Worm (Caenorhabditis elegans) whole organism, early embryonic: Measurements from ENCODE around the gene srpa-68.

Experiments
- B0310.2 ChIP-seq: sonication (generic microtip); optimal IDR thresholded peaks from 2 replicates; lab custom pipeline; 2016; ENCODE audit warnings: mild to moderate bottlenecking, missing genetic modification characterization, missing compliant biosample characterization
- F13C5.2 ChIP-seq: sonication (generic microtip); optimal IDR thresholded peaks from 2 replicates; lab custom pipeline; 2017; ENCODE audit warnings: mild to moderate bottlenecking, missing genetic modification characterization, inconsistent platforms, missing compliant biosample characterization
- aly-1 ChIP-seq: sonication (generic microtip); optimal IDR thresholded peaks from 2 replicates; lab custom pipeline; 2016; ENCODE audit warnings: missing genetic modification characterization, missing compliant biosample characterization
- ama-1 ChIP-seq: fragments of 150-350 bp; optimal IDR thresholded peaks from 2 replicates; lab custom pipeline; 2014
- ceh-13 ChIP-seq: fragments of 200-800 bp; sonication (Bioruptor generic); optimal IDR thresholded peaks from 2 replicates; lab custom pipeline; 2018; ENCODE audit warnings: mild to moderate bottlenecking, missing genetic modification characterization, missing compliant biosample characterization
- ceh-36 ChIP-seq: sonication (generic microtip); optimal IDR thresholded peaks from 2 replicates; lab custom pipeline; 2016; ENCODE audit warnings: missing genetic modification characterization, inconsistent platforms, missing compliant biosample characterization
- ets-7 ChIP-seq: sonication (generic microtip); optimal IDR thresholded peaks from 2 replicates; lab custom pipeline; 2016; ENCODE audit warnings: missing genotype, missing genetic modification characterization, missing compliant biosample characterization
- flt-1 ChIP-seq: fragments of 200-800 bp; sonication (Bioruptor generic); IDR thresholded peaks from 2 replicates; pipeline ENCODE4 v1.3.6; 2022; ENCODE audit warnings: missing genetic modification characterization, missing compliant biosample characterization
- hmbx-1 ChIP-seq: sonication (generic microtip); optimal IDR thresholded peaks from 2 replicates; lab custom pipeline; 2016; ENCODE audit warnings: mild to moderate bottlenecking, missing genetic modification characterization, missing compliant biosample characterization
- hmg-4 ChIP-seq: fragments of 200-800 bp; sonication (Bioruptor generic); optimal IDR thresholded peaks from 2 replicates; lab custom pipeline; 2018; ENCODE audit warnings: mild to moderate bottlenecking, missing genetic modification characterization, missing compliant biosample characterization
- hnd-1 ChIP-seq: sonication (generic microtip); optimal IDR thresholded peaks from 2 replicates; lab custom pipeline; 2016; ENCODE audit warnings: missing genetic modification characterization, missing compliant biosample characterization
- pes-1 ChIP-seq: fragments of 200-800 bp; sonication (Bioruptor generic); IDR thresholded peaks from 2 replicates; pipeline ENCODE4 v1.3.6; 2022; ENCODE audit warnings: missing genetic modification reagents, missing genetic modification characterization, missing compliant biosample characterization
- scrt-1 ChIP-seq: fragments of 200-800 bp; sonication (Bioruptor generic); IDR thresholded peaks from 2 replicates; pipeline ENCODE4 v1.3.6; 2022; ENCODE audit warnings: missing genetic modification characterization, missing compliant biosample characterization
- sea-1 ChIP-seq: fragments of 200-800 bp; sonication (Bioruptor generic); conservative IDR thresholded peaks from 2 replicates; pipeline ENCODE4 v1.3.6; 2022; ENCODE audit warnings: missing genetic modification characterization, missing compliant biosample characterization
- tbx-11 ChIP-seq: fragments of 200-800 bp; sonication (Bioruptor generic); IDR thresholded peaks from 2 replicates; pipeline ENCODE4 v1.3.6; 2022; ENCODE audit warnings: missing genetic modification characterization, missing compliant biosample characterization
- tbx-37 ChIP-seq: fragments of 200-800 bp; sonication (Bioruptor generic); conservative IDR thresholded peaks from 2 replicates; pipeline ENCODE4 v1.3.6; 2022; ENCODE audit warnings: missing genetic modification reagents, missing genetic modification characterization, missing compliant biosample characterization
- tra-4 ChIP-seq: sonication (generic microtip); optimal IDR thresholded peaks from 2 replicates; lab custom pipeline; 2017; ENCODE audit warnings: missing genetic modification characterization, missing compliant biosample characterization

Gene srpa-68

ce11 chrV:12275714-12276113 is 15.7 kb downstream of the srpa-68 start:
- TF ChIP-seq tra-4 (tag; lab: Kevin White, UChicago), result no peak
- no peak for TF ChIP-seq scrt-1
- no peak for TF ChIP-seq tbx-11 (GFP tag; lab: Robert Waterston, UW)
- no peak for TF ChIP-seq aly-1 (tag; lab: Kevin White, UChicago)
- no peak for TF ChIP-seq ceh-13 (GFP tag; lab: Kevin White, UChicago)
- TF ChIP-seq ets-7 (tag; lab: Kevin White, UChicago), result no peak
- TF ChIP-seq ceh-36 (tag; lab: Kevin White, UChicago), result no peak
- TF ChIP-seq flt-1, result no peak
- no peak for TF ChIP-seq hmbx-1 (tag; lab: Kevin White, UChicago)
- TF ChIP-seq B0310.2, result no peak

- no peak for TF ChIP-seq ceh-36 (tag; lab: Kevin White, UChicago)
- TF ChIP-seq ceh-13 (GFP tag; lab: Kevin White, UChicago), result no peak
- no peak for TF ChIP-seq ets-7 (tag; lab: Kevin White, UChicago)
- no peak for TF ChIP-seq tbx-37
- TF ChIP-seq scrt-1, result no peak
- TF ChIP-seq B0310.2, result no peak
- no peak for TF ChIP-seq hnd-1 (tag; lab: Kevin White, UChicago)
- no peak for TF ChIP-seq F13C5.2 (tag; lab: Kevin White, UChicago)
- TF ChIP-seq hmbx-1 (tag; lab: Kevin White, UChicago), result no peak
- no peak for TF ChIP-seq tbx-11 (GFP tag; lab: Robert Waterston, UW)
- TF ChIP-seq aly-1 (tag; lab: Kevin White, UChicago), result no peak
- TF ChIP-seq flt-1, result no peak
- TF ChIP-seq ama-1 (lab: Kevin White, UChicago), result no peak
These were observed 20.0 kb downstream of the srpa-68 start, which contains the start of the genes tsfm-1 and capg-2 for ce11 chrV:12271495-12271894. Gene tsfm-1, minus strand, starts transcription at chrV:12271551. Gene capg-2, plus strand, starts transcription at chrV:12271873.

- no peak for TF ChIP-seq scrt-1
- TF ChIP-seq tbx-11 (GFP tag; lab: Robert Waterston, UW), result no peak
- TF ChIP-seq F13C5.2 (tag; lab: Kevin White, UChicago), result no peak
- TF ChIP-seq tra-4 (tag; lab: Kevin White, UChicago), result no peak
- TF ChIP-seq hmg-4 (GFP tag; lab: Kevin White, UChicago), result no peak
- TF ChIP-seq ceh-36 (tag; lab: Kevin White, UChicago), result no peak
These were observed 22.1 kb downstream of the srpa-68 start, which contains the start of gene twk-24 for ce11 chrV:12269272-12269767. Gene twk-24, minus strand, starts transcription at chrV:12269322.

- no peak for TF ChIP-seq tra-4 (tag; lab: Kevin White, UChicago)
- no peak for TF ChIP-seq F13C5.2 (tag; lab: Kevin White, UChicago)
- no peak for TF ChIP-seq ceh-36 (tag; lab: Kevin White, UChicago)
- no peak for TF ChIP-seq hmbx-1 (tag; lab: Kevin White, UChicago)
- no peak for TF ChIP-seq scrt-1
- no peak for TF ChIP-seq B0310.2
- no peak for TF ChIP-seq aly-1 (tag; lab: Kevin White, UChicago)
- TF ChIP-seq sea-1, result no peak
- TF ChIP-seq tbx-37, result no peak
- TF ChIP-seq flt-1, result no peak
These were observed 27.7 kb downstream of the srpa-68 start, which contains the start of gene ssp-35 for ce11 chrV:12263723-12264122. Gene ssp-35, minus strand, starts transcription at chrV:12263823.

- TF ChIP-seq B0310.2 (no peak), aly-1 (tag; lab: Kevin White, UChicago) (no peak), tra-4 (tag; lab: Kevin White, UChicago) (no peak), hnd-1 (tag; lab: Kevin White, UChicago) (no peak), pes-1 (no peak), tbx-37 (no peak), scrt-1 (no peak), flt-1 (no peak), sea-1 (no peak), F13C5.2 (tag; lab: Kevin White, UChicago) (no peak), ceh-13 (GFP tag; lab: Kevin White, UChicago) (no peak), ceh-36 (tag; lab: Kevin White, UChicago) (no peak), tbx-11 (GFP tag; lab: Robert Waterston, UW) (no peak), ama-1 (lab: Kevin White, UChicago) (no peak), hmbx-1 (tag; lab: Kevin White, UChicago) (no peak)
These were observed 30.1 kb downstream of the srpa-68 start, which contains the start of gene tbb-6 for ce11 chrV:12261377-12261776. Gene tbb-6, plus strand, starts transcription at chrV:12261531.

- no peak for TF ChIP-seq hnd-1 (tag; lab: Kevin White, UChicago)
- TF ChIP-seq ceh-36 (tag; lab: Kevin White, UChicago), result no peak
- TF ChIP-seq hmbx-1 (tag; lab: Kevin White, UChicago), result no peak
- TF ChIP-seq hmg-4 (GFP tag; lab: Kevin White, UChicago), result no peak
- no peak for TF ChIP-seq ama-1 (lab: Kevin White, UChicago)
- TF ChIP-seq pes-1, result no peak
These were observed 32.5 kb downstream of the srpa-68 start, which contains the start of gene ugt-56 for ce11 chrV:12258922-12259321. Gene ugt-56, plus strand, starts transcription at chrV:12258982.

ce11 chrV:12256398-12256797 is 35.1 kb downstream of the srpa-68 start, which contains the start of gene ugt-55:
Gene ugt-55, plus strand, starts transcription at chrV:12256698.
- TF ChIP-seq tbx-11 (GFP tag; lab: Robert Waterston, UW) (no peak), flt-1 (no peak), scrt-1 (no peak), hmg-4 (GFP tag; lab: Kevin White, UChicago) (no peak), ets-7 (tag; lab: Kevin White, UChicago) (no peak), B0310.2 (no peak), aly-1 (tag; lab: Kevin White, UChicago) (no peak), pes-1 (no peak), ceh-13 (GFP tag; lab: Kevin White, UChicago) (no peak), hmbx-1 (tag; lab: Kevin White, UChicago) (no peak), sea-1 (no peak), ama-1 (lab: Kevin White, UChicago) (no peak)

ce11 chrV:12255343-12255742 is 36.1 kb downstream of the srpa-68 start, which contains the start of gene T04H1.12:
Gene T04H1.12, plus strand, starts transcription at chrV:12255643.
- TF ChIP-seq flt-1, result no peak
